Fruit fly (Drosophila melanogaster): Measurements from ENCODE around the gene betaNACtes2.
A peak's percentile ranks its signal among the peaks of the same experiment; 100 is the strongest.

betaNACtes2 gene

DNA sequence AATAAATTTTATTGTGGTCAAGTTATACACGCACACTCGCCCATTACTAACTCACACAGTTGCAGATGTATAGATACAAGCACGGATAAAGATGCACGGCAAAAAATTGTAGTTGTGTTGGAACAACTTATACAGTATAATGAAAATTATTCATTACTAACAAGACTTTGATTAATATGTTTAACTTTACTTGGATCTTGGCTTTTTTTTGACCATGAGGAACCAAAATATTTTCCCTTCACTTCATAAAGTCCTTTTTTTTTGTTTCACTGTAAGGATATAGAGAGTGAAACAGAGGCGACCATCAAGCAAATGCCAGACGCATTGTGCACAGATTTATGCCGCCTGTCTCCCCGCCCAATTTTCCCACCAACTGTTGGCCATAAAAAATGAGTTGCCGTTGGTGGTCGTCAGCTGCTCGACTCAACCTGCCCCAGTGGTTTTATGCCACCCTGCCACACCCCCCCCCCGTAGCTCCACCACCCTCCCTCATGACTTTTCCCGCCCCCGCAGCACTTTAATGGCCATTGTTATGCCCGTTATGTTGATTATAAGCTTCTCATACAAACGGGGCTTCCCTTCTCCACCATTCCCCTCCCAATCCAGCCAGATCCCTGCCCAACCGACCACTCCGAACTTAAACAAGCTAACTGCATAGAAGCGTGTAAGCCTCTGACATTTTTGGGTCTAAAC, 16.3 kb upstream of the betaNACtes2 start (continued):
- peak; percentile 10 for TF ChIP-seq CG2120 (GFP tag; optimal IDR thresholded peaks at IDR 0.05)
- no peak for TF ChIP-seq sim (GFP tag; IDR thresholded peaks at IDR 0.05)
- TF ChIP-seq BtbVII (GFP tag; optimal IDR thresholded peaks at IDR 0.05), result no peak
- TF ChIP-seq Dek (tag; optimal IDR thresholded peaks at IDR 0.05), result no peak
- TF ChIP-seq row (GFP tag; IDR thresholded peaks at IDR 0.05), result peak; percentile 45; the same call in 2 of the 3 replicates
- TF ChIP-seq crol (GFP tag; IDR thresholded peaks at IDR 0.05), result peak; percentile 64; the same call in 1 of the 2 replicates
- TF ChIP-seq CG43689 (GFP tag; IDR thresholded peaks at IDR 0.05), result no peak
- no peak for TF ChIP-seq HmgZ (tag; optimal IDR thresholded peaks at IDR 0.05)
- no peak for TF ChIP-seq aop (GFP tag; IDR thresholded peaks at IDR 0.05)
- TF ChIP-seq lmd (GFP tag; IDR thresholded peaks at IDR 0.05), result peak; percentile 38
- no peak for TF ChIP-seq CG6254 (GFP tag; optimal IDR thresholded peaks at IDR 0.05)
- no peak for TF ChIP-seq D (optimal IDR thresholded peaks at IDR 0.05)
- peak; percentile 2 for TF ChIP-seq D (GFP tag; optimal IDR thresholded peaks at IDR 0.05)
- TF ChIP-seq CG11504 (tag; optimal IDR thresholded peaks at IDR 0.05), result peak; percentile 52
- TF ChIP-seq ac (GFP tag; optimal IDR thresholded peaks at IDR 0.05), result no peak
- no peak for TF ChIP-seq CG34224 (GFP tag; IDR thresholded peaks at IDR 0.05; ENCODE audit: partially characterized antibody)
- TF ChIP-seq HLHmδ (GFP tag; optimal IDR thresholded peaks at IDR 0.05), result no peak
- TF ChIP-seq CG11695 (GFP tag; IDR thresholded peaks at IDR 0.05), result no peak
- peak; percentile 9 for TF ChIP-seq CG17359 (tag; optimal IDR thresholded peaks at IDR 0.05)
- no peak for TF ChIP-seq CG18262 (tag; optimal IDR thresholded peaks at IDR 0.05)
- no peak for TF ChIP-seq CG9609 (GFP tag; optimal IDR thresholded peaks at IDR 0.05)
- TF ChIP-seq nom (GFP tag; optimal IDR thresholded peaks at IDR 0.05), result no peak
- no peak for TF ChIP-seq Hand (GFP tag; optimal IDR thresholded peaks at IDR 0.05)
- TF ChIP-seq otp (GFP tag; IDR thresholded peaks at IDR 0.05), result no peak
- TF ChIP-seq CG18599 (GFP tag; optimal IDR thresholded peaks at IDR 0.05), result peak; percentile 38
- TF ChIP-seq ind (GFP tag; optimal IDR thresholded peaks at IDR 0.05), result peak; percentile 1
- no peak for TF ChIP-seq gcm2 (GFP tag; optimal IDR thresholded peaks at IDR 0.05)
- TF ChIP-seq CG3065 (GFP tag; optimal IDR thresholded peaks at IDR 0.05), result no peak
- no peak for TF ChIP-seq ken (GFP tag; IDR thresholded peaks at IDR 0.05)
- no peak for TF ChIP-seq wdn (GFP tag; IDR thresholded peaks at IDR 0.05)
- peak; percentile 40 for TF ChIP-seq CG2678 (tag; optimal IDR thresholded peaks at IDR 0.05)
- peak; percentile 63 for TF ChIP-seq sens (GFP tag)
- no peak for TF ChIP-seq Awh (GFP tag; IDR thresholded peaks at IDR 0.05)
- TF ChIP-seq lab (GFP tag; optimal IDR thresholded peaks at IDR 0.05), result peak; percentile 37
- TF ChIP-seq tna (GFP tag; IDR thresholded peaks at IDR 0.05; ENCODE audit: partially characterized antibody), result no peak
- no peak for TF ChIP-seq dimm (GFP tag; IDR thresholded peaks at IDR 0.05)
- no peak for TF ChIP-seq mld (GFP tag; IDR thresholded peaks at IDR 0.05; ENCODE audit: partially characterized antibody)
- TF ChIP-seq Med (GFP tag), result peak; percentile 57
- TF ChIP-seq CG7839 (tag; optimal IDR thresholded peaks at IDR 0.05), result peak; percentile 23
- peak; percentile 11; the same call in 1 of the 2 replicates for TF ChIP-seq sob (GFP tag; IDR thresholded peaks at IDR 0.05)
- TF ChIP-seq sqz (GFP tag; optimal IDR thresholded peaks at IDR 0.05), result no peak
- TF ChIP-seq so (GFP tag; IDR thresholded peaks at IDR 0.05), result no peak
